Fruit fly (Drosophila melanogaster) Kc167 (cell line): ENCODE data around the gene RpL6.

Experiments used
- Myc ChIP-seq: fragments of >200 bp; optimal IDR thresholded peaks from 2 replicates; lab custom pipeline; 2017; ENCODE audit warnings: missing external identifiers
- h ChIP-seq: fragments of >200 bp; optimal IDR thresholded peaks from 3 replicates; lab custom pipeline; 2018; ENCODE audit warnings: missing external identifiers
- insv ChIP-seq: fragments of >200 bp; optimal IDR thresholded peaks from 3 replicates; lab custom pipeline; 2018; ENCODE audit warnings: missing external identifiers
- psq ChIP-seq: fragments of >200 bp; optimal IDR thresholded peaks from 2 replicates; lab custom pipeline; 2017; ENCODE audit warnings: missing external identifiers
- ttk ChIP-seq: sonication (Bioruptor generic); optimal IDR thresholded peaks from 2 replicates; lab custom pipeline; 2017; ENCODE audit warnings: missing external identifiers

DNA sequence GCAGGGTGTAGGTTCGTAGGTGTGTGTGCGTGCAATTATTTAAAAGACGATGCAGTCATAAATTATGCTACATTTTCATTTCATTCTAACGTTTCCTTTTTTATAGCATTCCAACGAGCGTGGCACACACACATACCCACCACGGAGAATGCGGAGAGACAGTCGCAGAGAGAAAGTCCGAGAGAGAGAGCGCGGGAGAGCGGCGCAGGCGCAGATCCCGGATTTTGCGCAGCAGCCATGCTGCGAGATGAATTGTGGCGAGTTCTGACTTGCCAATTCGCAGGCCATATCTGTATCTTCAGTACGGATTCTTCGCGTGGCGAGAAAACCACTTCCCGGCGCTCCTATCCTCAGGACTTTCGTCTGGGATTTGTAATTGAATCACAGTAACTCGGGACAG lies 25.8 kb upstream of the RpL6 start, which contains the start of gene kek6:
- no peak for TF ChIP-seq h
- no peak for TF ChIP-seq insv
- no peak for TF ChIP-seq psq
- TF ChIP-seq Myc (lab: Kevin White, UChicago): no peak
- no peak for TF ChIP-seq ttk (lab: Kevin White, UChicago)
